Worm (Caenorhabditis elegans) whole organism, L3 larva: ENCODE results near the gene mrps-22.

Source experiments
- R02D3.7 ChIP-seq: fragments of 150-350 bp; optimal IDR thresholded peaks from 2 replicates; lab custom pipeline; 2014; ENCODE audit warnings: missing biosample characterization, missing genetic modification characterization
- ama-1 ChIP-seq: fragments of 150-350 bp; optimal IDR thresholded peaks from 2 replicates; lab custom pipeline; 2018
- ceh-16 ChIP-seq: sonication (generic microtip); optimal IDR thresholded peaks from 2 replicates; lab custom pipeline; 2017; ENCODE audit warnings: missing biosample characterization, missing genetic modification characterization
- ceh-82 ChIP-seq: fragments of 150-350 bp; optimal IDR thresholded peaks from 2 replicates; lab custom pipeline; 2014; ENCODE audit warnings: missing biosample characterization, missing genetic modification characterization
- ceh-9 ChIP-seq: sonication (generic microtip); optimal IDR thresholded peaks from 2 replicates; lab custom pipeline; 2018; ENCODE audit warnings: missing biosample characterization, missing genetic modification characterization
- daf-12 ChIP-seq: fragments of 150-350 bp; optimal IDR thresholded peaks from 2 replicates; lab custom pipeline; 2014; ENCODE audit warnings: missing biosample characterization, missing genetic modification reagents, missing genetic modification characterization
- egl-5 ChIP-seq: fragments of 150-350 bp; optimal IDR thresholded peaks from 2 replicates; lab custom pipeline; 2017; ENCODE audit warnings: missing biosample characterization, missing genetic modification reagents, missing genetic modification characterization, inconsistent platforms
- elt-1 ChIP-seq: fragments of 150-350 bp; optimal IDR thresholded peaks from 2 replicates; lab custom pipeline; 2014; ENCODE audit warnings: missing biosample characterization, missing genetic modification characterization
- elt-2 ChIP-seq: sonication (generic microtip); optimal IDR thresholded peaks from 2 replicates; lab custom pipeline; 2016; ENCODE audit warnings: missing genetic modification reagents, mild to moderate bottlenecking, missing genetic modification characterization, missing compliant biosample characterization
- eor-1 ChIP-seq, 2 experiments: fragments of 150-350 bp; optimal IDR thresholded peaks; 2 replicates each; lab custom pipeline; 2014 to 2018; ENCODE audit warnings: missing biosample characterization in 2 of 2, missing genetic modification characterization in 2 of 2
- fkh-10 ChIP-seq: sonication (generic microtip); optimal IDR thresholded peaks from 2 replicates; lab custom pipeline; 2017; ENCODE audit warnings: missing biosample characterization, missing genetic modification reagents, missing genetic modification characterization
- fkh-2 ChIP-seq: fragments of 150-350 bp; optimal IDR thresholded peaks from 2 replicates; lab custom pipeline; 2014; ENCODE audit warnings: missing biosample characterization, missing genetic modification reagents, missing genetic modification characterization
- fos-1 ChIP-seq: fragments of 150-350 bp; optimal IDR thresholded peaks from 2 replicates; lab custom pipeline; 2014; ENCODE audit warnings: missing biosample characterization, missing genetic modification characterization
- lin-15B ChIP-seq: fragments of 150-350 bp; optimal IDR thresholded peaks from 2 replicates; lab custom pipeline; 2014; ENCODE audit warnings: missing biosample characterization, missing genetic modification characterization
- lin-39 ChIP-seq: fragments of 150-350 bp; optimal IDR thresholded peaks from 2 replicates; lab custom pipeline; 2018; ENCODE audit warnings: missing biosample characterization, missing genetic modification reagents, missing genetic modification characterization
- lsy-12 ChIP-seq: sonication (generic microtip); optimal IDR thresholded peaks from 2 replicates; lab custom pipeline; 2016; ENCODE audit warnings: mild to moderate bottlenecking, missing genetic modification characterization, missing compliant biosample characterization
- mdl-1 ChIP-seq: fragments of 150-350 bp; optimal IDR thresholded peaks from 2 replicates; lab custom pipeline; 2014; ENCODE audit warnings: missing biosample characterization, missing genetic modification characterization
- mml-1 ChIP-seq: fragments of 150-350 bp; sonication (generic microtip); optimal IDR thresholded peaks from 3 replicates; lab custom pipeline; 2014; ENCODE audit warnings: missing biosample characterization, missing genetic modification characterization
- nfya-1 ChIP-seq: sonication (generic microtip); optimal IDR thresholded peaks from 2 replicates; lab custom pipeline; 2017; ENCODE audit warnings: missing genetic modification characterization, mild to moderate bottlenecking, missing compliant biosample characterization, antibody characterized with exemption, moderate library complexity; ENCODE audit not compliant: insufficient read depth
- nhr-11 ChIP-seq: fragments of 150-350 bp; optimal IDR thresholded peaks from 2 replicates; lab custom pipeline; 2014; ENCODE audit warnings: missing biosample characterization, missing genetic modification characterization
- nhr-12 ChIP-seq: fragments of 150-350 bp; optimal IDR thresholded peaks from 2 replicates; lab custom pipeline; 2014; ENCODE audit warnings: missing biosample characterization, missing genetic modification characterization
- nhr-23 ChIP-seq: fragments of 150-350 bp; optimal IDR thresholded peaks from 2 replicates; lab custom pipeline; 2014; ENCODE audit warnings: missing biosample characterization, missing genetic modification reagents, missing genetic modification characterization
- nhr-237 ChIP-seq: fragments of 150-350 bp; optimal IDR thresholded peaks from 2 replicates; lab custom pipeline; 2014; ENCODE audit warnings: missing biosample characterization, missing genetic modification characterization
- nhr-28 ChIP-seq: fragments of 150-350 bp; optimal IDR thresholded peaks from 2 replicates; lab custom pipeline; 2014; ENCODE audit warnings: missing biosample characterization, missing genetic modification characterization
- nhr-43 ChIP-seq: sonication (generic microtip); optimal IDR thresholded peaks from 2 replicates; lab custom pipeline; 2016; ENCODE audit warnings: mild to moderate bottlenecking, missing genetic modification characterization, missing compliant biosample characterization; ENCODE audit not compliant: poor library complexity, severe bottlenecking
- nhr-67 ChIP-seq: fragments of 150-350 bp; optimal IDR thresholded peaks from 2 replicates; lab custom pipeline; 2014; ENCODE audit warnings: missing biosample characterization, missing genetic modification characterization
- nhr-76 ChIP-seq: fragments of 150-350 bp; sonication (generic microtip); optimal IDR thresholded peaks from 5 replicates; lab custom pipeline; 2014; ENCODE audit warnings: missing biosample characterization, missing genetic modification characterization
- nhr-77 ChIP-seq: fragments of 150-350 bp; optimal IDR thresholded peaks from 2 replicates; lab custom pipeline; 2014; ENCODE audit warnings: missing biosample characterization, missing genetic modification characterization
- pqm-1 ChIP-seq: fragments of 150-350 bp; optimal IDR thresholded peaks from 2 replicates; lab custom pipeline; 2017; ENCODE audit warnings: missing biosample characterization, missing genetic modification characterization, inconsistent platforms
- skn-1 ChIP-seq: fragments of 150-350 bp; optimal IDR thresholded peaks from 2 replicates; lab custom pipeline; 2014; ENCODE audit warnings: missing biosample characterization, missing genetic modification characterization
- snpc-4 ChIP-seq: fragments of 150-350 bp; optimal IDR thresholded peaks from 2 replicates; lab custom pipeline; 2014; ENCODE audit warnings: missing biosample characterization, missing genetic modification characterization
- tbx-2 ChIP-seq: sonication (generic microtip); optimal IDR thresholded peaks from 2 replicates; lab custom pipeline; 2016; ENCODE audit warnings: mild to moderate bottlenecking, missing genetic modification characterization, missing compliant biosample characterization
- unc-39 ChIP-seq: sonication (generic microtip); optimal IDR thresholded peaks from 4 replicates; lab custom pipeline; 2017; ENCODE audit warnings: missing biosample characterization, missing genetic modification characterization
- unc-62 ChIP-seq: fragments of 150-350 bp; sonication (generic microtip); optimal IDR thresholded peaks from 4 replicates; lab custom pipeline; 2014; ENCODE audit warnings: missing biosample characterization, missing genetic modification reagents, missing genetic modification characterization
- zag-1 ChIP-seq: fragments of 150-350 bp; optimal IDR thresholded peaks from 2 replicates; lab custom pipeline; 2014; ENCODE audit warnings: missing biosample characterization, missing genetic modification characterization

Gene mrps-22

ce11 chrII:10564578-10564977, 17.8 kb upstream of the mrps-22 start, which contains the start of the genes C06A1.6 and C06A1.7:
C06A1.6 (minus strand) TSS chrII:10564678.
C06A1.7 (plus strand) TSS chrII:10564891.
- TF ChIP-seq nhr-12 (no peak), nhr-77 (no peak), nhr-28 (tag; lab: Kevin White, UChicago) (no peak), fkh-2 (tag; lab: Kevin White, UChicago) (no peak), lsy-12 (tag; lab: Kevin White, UChicago) (no peak), mdl-1 (tag; lab: Kevin White, UChicago) (no peak), unc-39 (tag; lab: Kevin White, UChicago) (no peak), nhr-76 (tag; lab: Kevin White, UChicago) (no peak), nhr-67 (tag; lab: Kevin White, UChicago) (no peak), nhr-43 (tag; lab: Kevin White, UChicago) (no peak), snpc-4 (tag; lab: Kevin White, UChicago) (no peak), nfya-1 (tag; lab: Kevin White, UChicago) (no peak), tbx-2 (tag; lab: Kevin White, UChicago) (no peak), zag-1 (tag; lab: Kevin White, UChicago) (no peak), daf-12 (tag; lab: Kevin White, UChicago) (no peak)

ce11 chrII:10566458-10566857, 16.0 kb upstream of the mrps-22 start:
- TF ChIP-seq fkh-10 (GFP tag; lab: Kevin White, UChicago): peak; percentile 9
- TF ChIP-seq ceh-16: no peak

ce11 chrII:10569498-10569897, 12.9 kb upstream of the mrps-22 start:
- TF ChIP-seq nhr-11 (tag; lab: Kevin White, UChicago) (peak; percentile 49), nfya-1 (tag; lab: Kevin White, UChicago) (peak; percentile 18), pqm-1 (no peak), skn-1 (tag; lab: Kevin White, UChicago) (no peak), fos-1 (tag; lab: Kevin White, UChicago) (no peak)

ce11 chrII:10570302-10570701, 12.1 kb upstream of the mrps-22 start, which contains the start of gene txt-13:
txt-13 (plus strand) TSS chrII:10570602.
- TF ChIP-seq lin-15B (tag; lab: Kevin White, UChicago): no peak
- TF ChIP-seq nhr-77: no peak
- TF ChIP-seq egl-5 (tag; lab: Kevin White, UChicago): no peak
- TF ChIP-seq R02D3.7 (tag; lab: Kevin White, UChicago): no peak
- TF ChIP-seq ceh-82 (tag; lab: Kevin White, UChicago): no peak
- no peak for TF ChIP-seq nhr-237
- no peak for TF ChIP-seq ceh-9
- TF ChIP-seq pqm-1: no peak
- TF ChIP-seq tbx-2 (tag; lab: Kevin White, UChicago): no peak
- TF ChIP-seq lin-39 (tag; lab: Kevin White, UChicago): no peak
- no peak for TF ChIP-seq unc-62
- no peak for TF ChIP-seq nfya-1 (tag; lab: Kevin White, UChicago)
- no peak for TF ChIP-seq eor-1 (tag; optimal IDR thresholded peaks at IDR 0.05; lab: Kevin White, UChicago)
- no peak for TF ChIP-seq elt-1
- no peak for TF ChIP-seq nhr-28 (tag; lab: Kevin White, UChicago)
- TF ChIP-seq elt-2 (tag; lab: Kevin White, UChicago): no peak
- TF ChIP-seq nhr-67 (tag; lab: Kevin White, UChicago): no peak

ce11 chrII:10571967-10572366, 10.5 kb upstream of the mrps-22 start, which contains the start of gene C06A1.3:
C06A1.3 (plus strand) TSS chrII:10572267.
- TF ChIP-seq unc-39 (tag; lab: Kevin White, UChicago) (no peak), R02D3.7 (tag; lab: Kevin White, UChicago) (no peak), ceh-82 (tag; lab: Kevin White, UChicago) (no peak), lin-39 (tag; lab: Kevin White, UChicago) (no peak), nhr-237 (no peak), pqm-1 (no peak), fos-1 (tag; lab: Kevin White, UChicago) (no peak)

ce11 chrII:10574177-10574576, 8.2 kb upstream of the mrps-22 start:
- TF ChIP-seq mml-1 (no peak), nhr-77 (no peak), elt-1 (no peak), unc-62 (no peak), pqm-1 (no peak), skn-1 (tag; lab: Kevin White, UChicago) (no peak), fkh-2 (tag; lab: Kevin White, UChicago) (no peak), nhr-12 (no peak), nhr-23 (tag; lab: Kevin White, UChicago) (no peak), snpc-4 (tag; lab: Kevin White, UChicago) (no peak), ama-1 (lab: Kevin White, UChicago) (no peak), nfya-1 (tag; lab: Kevin White, UChicago) (no peak), nhr-76 (tag; lab: Kevin White, UChicago) (no peak), nhr-11 (tag; lab: Kevin White, UChicago) (no peak)
